Worm (Caenorhabditis elegans) whole organism, late embryonic: ENCODE results near the gene clec-216.
A peak's percentile ranks its signal among the peaks of the same experiment; 100 is the strongest.

Experiments
- C38D4.7 ChIP-seq: fragments of 200-800 bp; sonication (Bioruptor generic); optimal IDR thresholded peaks from 2 replicates; lab custom pipeline; 2018; ENCODE audit warnings: mild to moderate bottlenecking, missing genetic modification characterization, moderate library complexity, missing compliant biosample characterization
- F13H6.1 ChIP-seq: sonication (generic microtip); optimal IDR thresholded peaks from 2 replicates; lab custom pipeline; 2016; ENCODE audit warnings: missing genetic modification characterization, missing compliant biosample characterization
- K09A11.1 ChIP-seq: sonication (generic microtip); optimal IDR thresholded peaks from 2 replicates; lab custom pipeline; 2017; ENCODE audit warnings: antibody characterized with exemption, mild to moderate bottlenecking, missing genetic modification characterization, missing compliant biosample characterization; ENCODE audit not compliant: insufficient read depth
- T23F11.4 ChIP-seq: fragments of 200-800 bp; sonication (Bioruptor generic); optimal IDR thresholded peaks from 2 replicates; lab custom pipeline; 2018; ENCODE audit warnings: mild to moderate bottlenecking, missing genetic modification characterization, missing compliant biosample characterization
- Y22D7AL.16 ChIP-seq: sonication (generic microtip); optimal IDR thresholded peaks from 2 replicates; lab custom pipeline; 2016; ENCODE audit warnings: missing genetic modification characterization, missing compliant biosample characterization
- ceh-2 ChIP-seq: sonication (generic microtip); optimal IDR thresholded peaks from 2 replicates; lab custom pipeline; 2016; ENCODE audit warnings: missing genotype, missing genetic modification characterization, missing compliant biosample characterization
- ceh-24 ChIP-seq: sonication (generic microtip); optimal IDR thresholded peaks from 2 replicates; lab custom pipeline; 2016; ENCODE audit warnings: mild to moderate bottlenecking, missing genetic modification characterization, missing compliant biosample characterization
- ceh-31 ChIP-seq: sonication (generic microtip); optimal IDR thresholded peaks from 2 replicates; lab custom pipeline; 2016; ENCODE audit warnings: missing genetic modification characterization, missing compliant biosample characterization
- ceh-34 ChIP-seq: sonication (generic microtip); optimal IDR thresholded peaks from 2 replicates; lab custom pipeline; 2016; ENCODE audit warnings: mild to moderate bottlenecking, missing genetic modification characterization, missing compliant biosample characterization
- ceh-6 ChIP-seq: fragments of 200-800 bp; sonication (Bioruptor generic); optimal IDR thresholded peaks from 2 replicates; lab custom pipeline; 2018; ENCODE audit warnings: mild to moderate bottlenecking, missing genetic modification characterization, missing compliant biosample characterization
- dmd-4 ChIP-seq: sonication (generic microtip); optimal IDR thresholded peaks from 2 replicates; lab custom pipeline; 2016; ENCODE audit warnings: borderline replicate concordance, missing genetic modification characterization, missing compliant biosample characterization
- dve-1 ChIP-seq: sonication (generic microtip); optimal IDR thresholded peaks from 2 replicates; lab custom pipeline; 2017; ENCODE audit warnings: antibody characterized with exemption, mild to moderate bottlenecking, missing genetic modification characterization, missing compliant biosample characterization
- elt-2 ChIP-seq: sonication (generic microtip); optimal IDR thresholded peaks from 2 replicates; lab custom pipeline; 2016; ENCODE audit warnings: missing genetic modification reagents, missing genetic modification characterization, missing compliant biosample characterization
- ets-4 ChIP-seq: sonication (generic microtip); optimal IDR thresholded peaks from 2 replicates; lab custom pipeline; 2016; ENCODE audit warnings: missing genetic modification characterization, missing compliant biosample characterization
- hlh-6 ChIP-seq: sonication (generic microtip); optimal IDR thresholded peaks from 2 replicates; lab custom pipeline; 2016; ENCODE audit warnings: missing genotype, missing genetic modification characterization, missing compliant biosample characterization
- hlh-8 ChIP-seq: sonication (generic microtip); optimal IDR thresholded peaks from 2 replicates; lab custom pipeline; 2016; ENCODE audit warnings: missing genotype, missing genetic modification characterization, missing compliant biosample characterization
- madf-2 ChIP-seq: sonication (generic microtip); optimal IDR thresholded peaks from 2 replicates; lab custom pipeline; 2017; ENCODE audit warnings: missing genetic modification characterization, missing compliant biosample characterization
- mec-3 ChIP-seq: sonication (generic microtip); optimal IDR thresholded peaks from 2 replicates; lab custom pipeline; 2016; ENCODE audit warnings: borderline replicate concordance, missing genetic modification characterization, missing compliant biosample characterization
- nfya-1 ChIP-seq: sonication (generic microtip); optimal IDR thresholded peaks from 2 replicates; lab custom pipeline; 2017; ENCODE audit warnings: missing genetic modification characterization, mild to moderate bottlenecking, missing compliant biosample characterization, antibody characterized with exemption, moderate library complexity
- nhr-11 ChIP-seq: fragments of 150-350 bp; optimal IDR thresholded peaks from 2 replicates; lab custom pipeline; 2014; ENCODE audit warnings: missing biosample characterization, missing genetic modification characterization
- nhr-232 ChIP-seq: sonication (generic microtip); optimal IDR thresholded peaks from 2 replicates; lab custom pipeline; 2016; ENCODE audit warnings: missing genetic modification characterization, missing compliant biosample characterization
- pag-3 ChIP-seq: sonication (generic microtip); optimal IDR thresholded peaks from 2 replicates; lab custom pipeline; 2016; ENCODE audit warnings: missing compliant biosample characterization, missing genetic modification characterization, borderline replicate concordance
- pax-1 ChIP-seq: fragments of 150-350 bp; optimal IDR thresholded peaks from 2 replicates; lab custom pipeline; 2014; ENCODE audit warnings: missing biosample characterization, missing genetic modification characterization
- pha-2 ChIP-seq: sonication (generic microtip); optimal IDR thresholded peaks from 2 replicates; lab custom pipeline; 2017; ENCODE audit warnings: mild to moderate bottlenecking, missing genetic modification characterization, missing compliant biosample characterization
- pha-4 ChIP-seq: fragments of 150-350 bp; optimal IDR thresholded peaks from 2 replicates; lab custom pipeline; 2018; ENCODE audit warnings: missing biosample characterization, missing genetic modification reagents, missing genetic modification characterization
- pqm-1 ChIP-seq: sonication (generic microtip); optimal IDR thresholded peaks from 2 replicates; lab custom pipeline; 2016; ENCODE audit warnings: missing genetic modification characterization, missing compliant biosample characterization
- pros-1 ChIP-seq: fragments of 150-350 bp; optimal IDR thresholded peaks from 2 replicates; lab custom pipeline; 2014; ENCODE audit warnings: missing biosample characterization, missing genetic modification reagents, missing genetic modification characterization
- ref-2 ChIP-seq: sonication (generic microtip); optimal IDR thresholded peaks from 2 replicates; lab custom pipeline; 2016; ENCODE audit warnings: missing genetic modification characterization, missing compliant biosample characterization
- rnt-1 ChIP-seq: sonication (generic microtip); optimal IDR thresholded peaks from 2 replicates; lab custom pipeline; 2016; ENCODE audit warnings: missing genetic modification characterization, missing compliant biosample characterization
- sox-2 ChIP-seq: fragments of 200-800 bp; sonication (Bioruptor generic); IDR thresholded peaks from 2 replicates; pipeline ENCODE4 v1.3.6; 2022; ENCODE audit warnings: missing genetic modification reagents, missing genetic modification characterization, missing compliant biosample characterization
- sox-4 ChIP-seq: sonication (generic microtip); optimal IDR thresholded peaks from 2 replicates; lab custom pipeline; 2017; ENCODE audit warnings: mild to moderate bottlenecking, missing genetic modification characterization, inconsistent platforms, missing compliant biosample characterization
- syd-9 ChIP-seq: sonication (generic microtip); optimal IDR thresholded peaks from 2 replicates; lab custom pipeline; 2016; ENCODE audit warnings: mild to moderate bottlenecking, missing genetic modification characterization, moderate library complexity, missing compliant biosample characterization
- ttx-3 ChIP-seq: sonication (generic microtip); optimal IDR thresholded peaks from 2 replicates; lab custom pipeline; 2016; ENCODE audit warnings: missing genetic modification reagents, missing genetic modification characterization, missing compliant biosample characterization
- unc-3 ChIP-seq, 2 experiments: fragments of 200-800 bp in 1 of 2; sonication (Bioruptor generic) in 1 of 2; sonication (generic microtip) in 1 of 2; conservative IDR thresholded peaks in 1 of 2; optimal IDR thresholded peaks in 1 of 2; 2 replicates each; pipeline versions ENCODE4 v1.3.6 to Lab custom; 2016 to 2022; ENCODE audit warnings: missing compliant biosample characterization in 2 of 2, missing genetic modification characterization in 2 of 2, missing genetic modification reagents in 1 of 2
- unc-42 ChIP-seq: sonication (generic microtip); optimal IDR thresholded peaks from 2 replicates; lab custom pipeline; 2016; ENCODE audit warnings: missing genotype, missing genetic modification characterization, missing compliant biosample characterization
- unc-86 ChIP-seq: sonication (generic microtip); optimal IDR thresholded peaks from 2 replicates; lab custom pipeline; 2016; ENCODE audit warnings: missing genetic modification characterization, missing compliant biosample characterization
- zip-5 ChIP-seq: sonication (generic microtip); optimal IDR thresholded peaks from 2 replicates; lab custom pipeline; 2016; ENCODE audit warnings: missing genetic modification characterization, missing compliant biosample characterization

The clec-216 gene

DNA sequence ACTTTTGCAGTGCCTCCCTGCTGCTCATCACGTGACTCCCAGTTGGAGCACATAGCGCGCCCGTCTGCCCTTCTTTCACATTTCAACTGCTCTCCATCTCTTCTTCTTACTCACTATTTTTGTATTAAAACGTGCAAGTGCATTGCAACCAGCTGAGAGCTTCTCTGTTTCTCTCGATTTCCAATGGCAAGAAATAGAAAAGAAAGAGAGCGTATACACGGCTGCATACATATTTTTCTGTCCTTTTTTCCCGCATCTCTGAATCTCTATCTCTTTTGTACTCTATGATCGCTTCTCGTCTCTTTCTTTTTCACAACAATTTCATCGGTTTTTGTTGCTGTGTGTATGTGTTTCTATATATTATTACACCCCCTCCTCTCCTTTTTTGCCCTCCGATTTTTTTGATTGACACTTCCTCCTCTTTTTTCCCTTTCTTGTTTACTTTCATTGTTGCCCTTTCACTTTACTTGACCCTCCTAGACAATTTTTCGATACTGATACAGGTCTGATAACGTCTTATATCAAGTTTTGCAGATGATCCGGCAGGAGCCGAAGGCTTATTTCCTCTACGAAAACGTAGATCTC is 48.3 kb upstream of the clec-216 start, which contains the start of gene Y97E10AR.1 (continued):
- TF ChIP-seq unc-42 (tag; lab: Kevin White, UChicago) (peak; percentile 86), ref-2 (tag; lab: Kevin White, UChicago) (peak; percentile 53), nhr-11 (tag; lab: Kevin White, UChicago) (no peak), T23F11.4 (GFP tag; lab: Kevin White, UChicago) (no peak), nfya-1 (tag; lab: Kevin White, UChicago) (peak; percentile 86), K09A11.1 (peak; percentile 39), pha-4 (tag; lab: Kevin White, UChicago) (no peak), hlh-6 (tag; lab: Kevin White, UChicago) (no peak), unc-86 (tag; lab: Kevin White, UChicago) (no peak), pax-1 (tag; lab: Kevin White, UChicago) (no peak), ceh-6 (GFP tag; lab: Kevin White, UChicago) (no peak), mec-3 (tag; lab: Kevin White, UChicago) (no peak), ttx-3 (tag; lab: Kevin White, UChicago) (no peak), ceh-34 (tag; lab: Kevin White, UChicago) (peak; percentile 80), ceh-24 (tag; lab: Kevin White, UChicago) (no peak), zip-5 (tag; lab: Kevin White, UChicago) (no peak), sox-4 (tag; lab: Kevin White, UChicago) (no peak), pag-3 (peak; percentile 3), C38D4.7 (GFP tag; lab: Kevin White, UChicago) (peak; percentile 31), pqm-1 (peak; percentile 12), dve-1 (tag; lab: Kevin White, UChicago) (peak; percentile 70), F13H6.1 (tag; lab: Kevin White, UChicago) (peak; percentile 68), sox-2 (GFP tag; lab: Robert Waterston, UW) (no peak), ceh-2 (peak; percentile 34), pha-2 (tag; lab: Kevin White, UChicago) (no peak), ceh-31 (tag; lab: Kevin White, UChicago) (peak; percentile 89)

- TF ChIP-seq nhr-11 (tag; lab: Kevin White, UChicago) (no peak), madf-2 (tag; lab: Kevin White, UChicago) (no peak), mec-3 (tag; lab: Kevin White, UChicago) (no peak), ets-4 (tag; lab: Kevin White, UChicago) (no peak), unc-3 (GFP tag; conservative IDR thresholded peaks at IDR 0.05; lab: Robert Waterston, UW) (no peak), unc-3 (tag; optimal IDR thresholded peaks at IDR 0.05; lab: Kevin White, UChicago) (no peak), rnt-1 (tag; lab: Kevin White, UChicago) (no peak), Y22D7AL.16 (tag; lab: Kevin White, UChicago) (no peak), hlh-8 (tag; lab: Kevin White, UChicago) (no peak), K09A11.1 (no peak)
These were observed 43.1 kb upstream of the clec-216 start, which contains the start of gene Y97E10AR.2 for ce11 chrV:7995878-7996277. Gene Y97E10AR.2 (plus strand): TSS chrV:7996178.

DNA sequence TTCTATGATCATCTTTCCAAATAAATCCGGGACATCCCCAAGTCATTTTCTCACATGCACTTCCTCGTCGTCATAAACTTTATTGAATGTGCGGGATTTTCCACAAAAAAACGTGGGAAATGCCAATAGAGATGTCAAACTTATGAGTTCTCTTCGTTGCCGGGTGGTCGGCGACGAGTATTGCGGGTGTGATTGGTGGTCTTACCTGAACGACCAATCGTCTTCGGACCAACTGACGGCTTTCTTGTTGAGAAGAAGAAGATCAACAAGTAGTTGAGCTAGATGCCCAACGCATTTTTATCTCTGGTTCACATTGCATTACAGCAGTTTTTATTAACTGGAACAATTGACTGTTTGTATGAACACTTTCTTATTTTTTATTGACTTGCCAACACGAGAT is 42.4 kb upstream of the clec-216 start:
- TF ChIP-seq pha-4 (tag; lab: Kevin White, UChicago), result no peak
- no peak for TF ChIP-seq nhr-232 (tag; lab: Kevin White, UChicago)
- no peak for TF ChIP-seq dmd-4 (tag; lab: Kevin White, UChicago)
- no peak for TF ChIP-seq ref-2 (tag; lab: Kevin White, UChicago)
- TF ChIP-seq F13H6.1 (tag; lab: Kevin White, UChicago), result no peak
- no peak for TF ChIP-seq ceh-31 (tag; lab: Kevin White, UChicago)
- TF ChIP-seq, all 69 proteins: peak for 0

DNA sequence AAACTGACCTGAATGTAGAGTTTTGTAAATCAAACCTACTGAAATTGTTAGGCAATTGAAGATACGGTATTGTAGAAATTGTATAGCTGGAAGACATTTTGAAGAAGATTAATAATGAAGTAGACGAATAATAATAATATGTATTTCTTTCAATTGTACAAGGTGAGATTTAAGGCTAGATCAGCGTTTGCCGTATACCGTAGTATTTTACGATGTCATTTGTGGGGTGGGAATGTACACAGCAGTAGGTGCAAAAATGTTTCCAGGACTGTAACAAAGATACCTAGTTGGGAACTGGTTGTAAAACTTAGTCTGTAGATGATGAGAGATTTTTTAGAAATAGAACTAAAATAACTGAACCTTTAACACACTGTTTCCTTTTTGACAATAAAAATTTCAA is 41.8 kb upstream of the clec-216 start, which contains the start of gene ceh-76:
Gene ceh-76 (minus strand): TSS at position 101 of the 400 bp plus-strand sequence.
- TF ChIP-seq syd-9 (tag; lab: Kevin White, UChicago), result no peak
- TF ChIP-seq rnt-1 (tag; lab: Kevin White, UChicago), result no peak
- TF ChIP-seq elt-2 (tag; lab: Kevin White, UChicago), result no peak
- TF ChIP-seq ceh-31 (tag; lab: Kevin White, UChicago), result no peak
- no peak for TF ChIP-seq K09A11.1
- no peak for TF ChIP-seq pros-1
- TF ChIP-seq, all 69 proteins: peak for 0
